Worm (Caenorhabditis elegans) whole organism, L4 larva: ENCODE results near the gene T01H3.2.

Experiments used
- F44E2.7 ChIP-seq: fragments of 200-800 bp; sonication (Bioruptor generic); IDR thresholded peaks from 2 replicates; pipeline ENCODE4 v2.1.2; 2022; ENCODE audit warnings: missing genetic modification characterization, missing compliant biosample characterization
- R02D3.7 ChIP-seq: fragments of 150-350 bp; sonication (generic microtip); optimal IDR thresholded peaks from 3 replicates; lab custom pipeline; 2014; ENCODE audit warnings: missing biosample characterization, missing genetic modification characterization
- Y105C5A.15 ChIP-seq: fragments of 200-800 bp; sonication (Bioruptor generic); IDR thresholded peaks from 2 replicates; pipeline ENCODE4 v1.3.6; 2022; ENCODE audit warnings: missing genetic modification characterization, missing compliant biosample characterization
- Y75B8A.6 ChIP-seq: fragments of 200-800 bp; sonication (Bioruptor generic); IDR thresholded peaks from 2 replicates; pipeline ENCODE4 v1.3.6; 2022; ENCODE audit warnings: missing genetic modification reagents, missing genetic modification characterization, missing compliant biosample characterization
- ZK337.2 ChIP-seq: fragments of 200-800 bp; sonication (Bioruptor generic); IDR thresholded peaks from 2 replicates; pipeline ENCODE4 v1.3.6; 2022; ENCODE audit warnings: missing genetic modification reagents, missing genetic modification characterization, missing compliant biosample characterization
- ZK546.5 ChIP-seq, 2 experiments: sonication (generic microtip); optimal IDR thresholded peaks; 2 replicates each; lab custom pipeline; 2017; ENCODE audit warnings: missing biosample characterization in 2 of 2, missing genetic modification characterization in 2 of 2
- aha-1 ChIP-seq: fragments of 150-350 bp; peaks from one replicate; lab custom pipeline; 2014; ENCODE audit warnings: missing biosample characterization, missing genetic modification characterization
- aly-2 ChIP-seq: sonication (generic microtip); optimal IDR thresholded peaks from 2 replicates; lab custom pipeline; 2018; ENCODE audit warnings: missing biosample characterization, missing genetic modification characterization
- arid-1 ChIP-seq: fragments of 200-800 bp; sonication (Bioruptor generic); conservative IDR thresholded peaks from 2 replicates; pipeline ENCODE4 v1.3.6; 2022; ENCODE audit warnings: missing genetic modification reagents, missing genetic modification characterization, missing compliant biosample characterization
- ceh-44 ChIP-seq: fragments of 200-800 bp; sonication (Bioruptor generic); IDR thresholded peaks from 2 replicates; pipeline ENCODE4 v1.3.6; 2022; ENCODE audit warnings: missing genetic modification reagents, missing genetic modification characterization, missing compliant biosample characterization
- ces-1 ChIP-seq: fragments of 150-350 bp; sonication (generic microtip); optimal IDR thresholded peaks from 4 replicates; lab custom pipeline; 2014; ENCODE audit warnings: missing biosample characterization, missing genetic modification reagents, missing genetic modification characterization
- daf-16 ChIP-seq, 3 experiments: sonication (generic microtip); optimal IDR thresholded peaks; 2 replicates each; lab custom pipeline; 2016 to 2017; ENCODE audit warnings: missing genetic modification characterization in 3 of 3, missing genetic modification reagents in 3 of 3, mild to moderate bottlenecking in 2 of 3, missing compliant biosample characterization in 2 of 3, missing biosample characterization in 1 of 3, moderate library complexity in 1 of 3
- dmd-6 ChIP-seq: fragments of 200-800 bp; sonication (Bioruptor generic); IDR thresholded peaks from 2 replicates; pipeline ENCODE4 v1.3.6; 2022; ENCODE audit warnings: missing genetic modification reagents, missing genetic modification characterization, missing compliant biosample characterization
- duxl-1 ChIP-seq: sonication (generic microtip); optimal IDR thresholded peaks from 2 replicates; lab custom pipeline; 2016; ENCODE audit warnings: mild to moderate bottlenecking, missing genetic modification characterization, moderate library complexity, missing compliant biosample characterization; ENCODE audit not compliant: poor library complexity
- dve-1 ChIP-seq: sonication (generic microtip); optimal IDR thresholded peaks from 2 replicates; lab custom pipeline; 2017; ENCODE audit warnings: antibody characterized with exemption, mild to moderate bottlenecking, missing genetic modification characterization, missing compliant biosample characterization; ENCODE audit not compliant: insufficient read depth
- hlh-11 ChIP-seq: fragments of 200-800 bp; sonication (Bioruptor generic); optimal IDR thresholded peaks from 2 replicates; lab custom pipeline; 2018; ENCODE audit warnings: mild to moderate bottlenecking, missing genetic modification characterization, missing compliant biosample characterization
- hlh-30 ChIP-seq: sonication (generic microtip); optimal IDR thresholded peaks from 2 replicates; lab custom pipeline; 2017; ENCODE audit warnings: antibody characterized with exemption, mild to moderate bottlenecking, missing genetic modification characterization, missing compliant biosample characterization; ENCODE audit not compliant: insufficient read depth
- lin-13 ChIP-seq: fragments of 150-350 bp; optimal IDR thresholded peaks from 2 replicates; lab custom pipeline; 2014; ENCODE audit warnings: missing biosample characterization, missing genetic modification reagents, missing genetic modification characterization
- lin-38 ChIP-seq: fragments of 200-800 bp; sonication (Bioruptor generic); IDR thresholded peaks from 2 replicates; pipeline ENCODE4 v1.3.6; 2022; ENCODE audit warnings: missing genetic modification reagents, missing genetic modification characterization, missing compliant biosample characterization
- lir-3 ChIP-seq: sonication (generic microtip); optimal IDR thresholded peaks from 2 replicates; lab custom pipeline; 2016; ENCODE audit warnings: mild to moderate bottlenecking, missing genetic modification characterization, missing compliant biosample characterization
- lsy-2 ChIP-seq, 2 experiments: fragments of 150-350 bp in 1 of 2; sonication (generic microtip) in 1 of 2; optimal IDR thresholded peaks; 2 replicates each; lab custom pipeline; 2014 to 2017; ENCODE audit warnings: missing biosample characterization in 2 of 2, missing genetic modification characterization in 2 of 2
- madf-5 ChIP-seq, 2 experiments: fragments of 200-800 bp; sonication (Bioruptor generic); IDR thresholded peaks; 2 replicates each; pipeline ENCODE4 v1.3.6; 2022; ENCODE audit warnings: missing compliant biosample characterization in 2 of 2, missing genetic modification characterization in 2 of 2
- madf-9 ChIP-seq: fragments of 200-800 bp; sonication (Bioruptor generic); conservative IDR thresholded peaks from 2 replicates; pipeline ENCODE4 v1.3.6; 2022; ENCODE audit warnings: missing genetic modification reagents, missing genetic modification characterization, missing compliant biosample characterization
- mep-1 ChIP-seq: fragments of 150-350 bp; sonication (generic microtip); optimal IDR thresholded peaks from 3 replicates; lab custom pipeline; 2014; ENCODE audit warnings: missing biosample characterization, missing genetic modification characterization
- nhr-11 ChIP-seq: fragments of 150-350 bp; optimal IDR thresholded peaks from 2 replicates; lab custom pipeline; 2014; ENCODE audit warnings: missing biosample characterization, missing genetic modification characterization
- nhr-25 ChIP-seq: sonication (generic microtip); optimal IDR thresholded peaks from 2 replicates; lab custom pipeline; 2017; ENCODE audit warnings: missing genetic modification characterization, mild to moderate bottlenecking, missing compliant biosample characterization, antibody characterized with exemption, moderate library complexity, borderline replicate concordance; ENCODE audit not compliant: insufficient read depth
- nhr-28 ChIP-seq: fragments of 150-350 bp; optimal IDR thresholded peaks from 2 replicates; lab custom pipeline; 2014; ENCODE audit warnings: missing biosample characterization, missing genetic modification characterization
- nhr-41 ChIP-seq: fragments of 200-800 bp; sonication (Bioruptor generic); IDR thresholded peaks from 2 replicates; pipeline ENCODE4 v1.3.6; 2022; ENCODE audit warnings: missing genetic modification reagents, missing genetic modification characterization, missing compliant biosample characterization
- nhr-48 ChIP-seq: sonication (generic microtip); optimal IDR thresholded peaks from 2 replicates; lab custom pipeline; 2016; ENCODE audit warnings: mild to moderate bottlenecking, missing genetic modification characterization, missing compliant biosample characterization
- nhr-76 ChIP-seq: fragments of 150-350 bp; optimal IDR thresholded peaks from 2 replicates; lab custom pipeline; 2014; ENCODE audit warnings: missing biosample characterization, missing genetic modification characterization
- nhr-77 ChIP-seq: fragments of 150-350 bp; optimal IDR thresholded peaks from 2 replicates; lab custom pipeline; 2014; ENCODE audit warnings: missing biosample characterization, missing genetic modification characterization
- php-3 ChIP-seq: fragments of 200-800 bp; sonication (Bioruptor generic); IDR thresholded peaks from 2 replicates; pipeline ENCODE4 v1.3.6; 2022; ENCODE audit warnings: missing genetic modification reagents, missing genetic modification characterization, missing compliant biosample characterization
- pqm-1 ChIP-seq: sonication (generic microtip); optimal IDR thresholded peaks from 2 replicates; lab custom pipeline; 2017; ENCODE audit warnings: missing biosample characterization, missing genetic modification characterization
- saeg-2 ChIP-seq: fragments of 200-800 bp; sonication (Bioruptor generic); IDR thresholded peaks from 2 replicates; pipeline ENCODE4 v1.3.6; 2022; ENCODE audit warnings: missing genetic modification reagents, missing genetic modification characterization, missing compliant biosample characterization
- set-16 ChIP-seq: fragments of 200-800 bp; sonication (Bioruptor generic); IDR thresholded peaks from 2 replicates; pipeline ENCODE4 v1.3.6; 2022; ENCODE audit warnings: missing genetic modification reagents, missing genetic modification characterization, missing compliant biosample characterization
- skn-1 ChIP-seq: fragments of 150-350 bp; optimal IDR thresholded peaks from 2 replicates; lab custom pipeline; 2014; ENCODE audit warnings: missing biosample characterization, missing genetic modification characterization
- snpc-4 ChIP-seq: fragments of 150-350 bp; optimal IDR thresholded peaks from 2 replicates; lab custom pipeline; 2014; ENCODE audit warnings: missing biosample characterization, missing genetic modification characterization
- spr-3 ChIP-seq: fragments of 200-800 bp; sonication (Bioruptor generic); optimal IDR thresholded peaks from 2 replicates; lab custom pipeline; 2018; ENCODE audit warnings: mild to moderate bottlenecking, missing genetic modification characterization, missing compliant biosample characterization
- tag-97 ChIP-seq: fragments of 200-800 bp; sonication (Bioruptor generic); IDR thresholded peaks from 2 replicates; pipeline ENCODE4 v1.3.6; 2022; ENCODE audit warnings: missing genetic modification characterization, missing compliant biosample characterization
- zfp-3 ChIP-seq: fragments of 200-800 bp; sonication (Bioruptor generic); conservative IDR thresholded peaks from 2 replicates; pipeline ENCODE4 v1.3.6; 2022; ENCODE audit warnings: missing genetic modification reagents, missing genetic modification characterization, missing compliant biosample characterization
- zip-11 ChIP-seq: fragments of 200-800 bp; sonication (Bioruptor generic); IDR thresholded peaks from 2 replicates; pipeline ENCODE4 v1.3.6; 2022; ENCODE audit warnings: missing genetic modification characterization, missing compliant biosample characterization
- zip-2 ChIP-seq: fragments of 150-350 bp; optimal IDR thresholded peaks from 2 replicates; lab custom pipeline; 2014; ENCODE audit warnings: missing biosample characterization, missing genetic modification characterization

T01H3.2 gene

ce11 chrII:7889321-7889720 is 11.5 kb upstream of the T01H3.2 start:
- TF ChIP-seq saeg-2 (GFP tag; lab: Robert Waterston, UW): no peak
- TF ChIP-seq arid-1 (GFP tag; lab: Robert Waterston, UW): no peak
- TF ChIP-seq nhr-11: no peak
- TF ChIP-seq snpc-4: no peak
- no peak for TF ChIP-seq ZK337.2 (GFP tag; lab: Robert Waterston, UW)
- no peak for TF ChIP-seq php-3 (GFP tag; lab: Robert Waterston, UW)
- TF ChIP-seq Y105C5A.15 (GFP tag; lab: Robert Waterston, UW): no peak
- no peak for TF ChIP-seq zip-2
- no peak for TF ChIP-seq duxl-1
- TF ChIP-seq hlh-30 (tag; lab: Kevin White, UChicago): peak; percentile 37
- TF ChIP-seq spr-3: no peak
- no peak for TF ChIP-seq ceh-44 (GFP tag; lab: Robert Waterston, UW)
- no peak for TF ChIP-seq aly-2 (tag; lab: Kevin White, UChicago)
- TF ChIP-seq F44E2.7 (GFP tag; lab: Robert Waterston, UW): no peak
- TF ChIP-seq ces-1 (GFP tag; lab: Kevin White, UChicago): no peak
- TF ChIP-seq lin-38 (GFP tag; lab: Robert Waterston, UW): no peak
- TF ChIP-seq Y75B8A.6: no peak
- no peak for TF ChIP-seq skn-1 (tag; lab: Kevin White, UChicago)
- peak; percentile 28; the same call in 1 of the 2 replicates for TF ChIP-seq dmd-6 (GFP tag; lab: Robert Waterston, UW)
- no peak for TF ChIP-seq R02D3.7 (tag; lab: Kevin White, UChicago)
- TF ChIP-seq hlh-11 (tag; lab: Kevin White, UChicago): peak; percentile 52
- TF ChIP-seq nhr-41 (GFP tag; lab: Robert Waterston, UW): no peak
- TF ChIP-seq lir-3: no peak
- TF ChIP-seq pqm-1 (tag; lab: Kevin White, UChicago): peak; percentile 48
- peak; percentile 21 for TF ChIP-seq dve-1
- TF ChIP-seq madf-5 (GFP tag; IDR thresholded peaks at IDR 0.05; lab: Robert Waterston, UW): no peak
- no peak for TF ChIP-seq zfp-3 (GFP tag; lab: Robert Waterston, UW)
- no peak for TF ChIP-seq mep-1 (tag; lab: Kevin White, UChicago)
- TF ChIP-seq, all 104 proteins: peak for 5

ce11 chrII:7888759-7889158 is 11.0 kb upstream of the T01H3.2 start:
- TF ChIP-seq F44E2.7 (GFP tag; lab: Robert Waterston, UW) (no peak), hlh-30 (tag; lab: Kevin White, UChicago) (peak; percentile 54), nhr-48 (no peak), duxl-1 (no peak), nhr-41 (GFP tag; lab: Robert Waterston, UW) (no peak), lsy-2 (tag; optimal IDR thresholded peaks at IDR 0.05; lab: Kevin White, UChicago) (peak in 1 of 2 experiments; percentile 17), nhr-76 (tag; lab: Kevin White, UChicago) (no peak), nhr-25 (tag; lab: Kevin White, UChicago) (no peak), set-16 (GFP tag; lab: Robert Waterston, UW) (no peak), aha-1 (tag; lab: Kevin White, UChicago) (no peak), nhr-77 (tag; lab: Kevin White, UChicago) (peak; percentile 19), tag-97 (no peak), madf-9 (GFP tag; lab: Robert Waterston, UW) (no peak), ceh-44 (GFP tag; lab: Robert Waterston, UW) (no peak), php-3 (GFP tag; lab: Robert Waterston, UW) (no peak), nhr-11 (peak; percentile 44), lin-13 (GFP tag; lab: Kevin White, UChicago) (no peak), nhr-28 (tag; lab: Kevin White, UChicago) (peak; percentile 10), daf-16 (GFP tag; optimal IDR thresholded peaks at IDR 0.05; lab: Kevin White, UChicago) (no peak), daf-16 (tag; optimal IDR thresholded peaks at IDR 0.05; lab: Kevin White, UChicago) (peak; percentile 25), saeg-2 (GFP tag; lab: Robert Waterston, UW) (no peak), ZK546.5 (tag; optimal IDR thresholded peaks at IDR 0.05; lab: Kevin White, UChicago) (no peak), ZK337.2 (GFP tag; lab: Robert Waterston, UW) (no peak), dve-1 (peak; percentile 45), zip-11 (GFP tag; lab: Robert Waterston, UW) (no peak)
- TF ChIP-seq, all 104 proteins: peak for 7
